Fruit fly (Drosophila melanogaster): ENCODE measurements around the gene Indy.

Indy gene

DNA sequence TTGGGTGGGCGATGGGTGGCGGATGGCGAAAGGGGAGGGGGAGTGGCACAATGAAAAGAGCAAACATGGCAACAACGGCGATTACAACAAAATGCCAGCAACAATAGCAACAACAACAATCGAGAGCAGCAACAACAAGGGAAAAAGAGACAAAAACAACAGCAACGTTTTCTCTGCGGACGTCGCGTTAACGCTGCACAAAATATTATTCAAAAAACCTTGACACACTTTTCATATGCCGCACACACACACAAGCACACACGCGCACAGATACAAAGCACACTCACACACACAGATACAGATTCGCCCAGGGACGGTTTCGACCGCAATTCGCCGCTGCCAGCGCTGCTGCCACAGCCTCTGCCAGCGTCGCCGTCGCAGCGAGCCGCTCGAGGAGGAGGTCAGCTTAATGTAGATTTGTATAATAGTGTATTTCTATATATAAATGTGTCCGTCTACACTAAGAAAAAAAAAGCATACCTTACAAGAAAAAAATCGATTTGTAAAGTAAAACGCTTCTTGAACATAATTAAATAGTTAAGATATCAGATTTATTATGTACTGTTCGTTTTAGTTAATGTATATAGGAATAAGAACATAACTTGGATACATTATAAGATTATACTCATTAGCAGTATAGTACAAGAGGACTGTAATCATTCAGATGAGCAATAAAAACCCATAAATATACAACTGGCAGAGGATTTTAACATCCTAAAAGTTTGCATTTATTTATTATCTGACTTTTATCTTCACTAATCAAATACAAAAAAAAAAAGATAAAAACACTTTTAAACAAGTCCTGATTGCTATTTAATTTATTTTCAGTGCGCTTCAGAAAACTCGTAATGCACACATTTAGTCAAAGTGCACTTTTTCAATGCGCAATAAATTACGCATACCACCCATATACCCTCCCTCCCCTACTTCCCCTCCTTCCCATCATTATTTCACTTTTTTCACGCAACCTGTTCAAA lies 64.1 kb downstream of the Indy start:
- TF ChIP-seq CG5204 (GFP tag; optimal IDR thresholded peaks at IDR 0.05) (peak; percentile 5), CG11617 (GFP tag; optimal IDR thresholded peaks at IDR 0.05) (peak; percentile 18), CG7101 (tag; optimal IDR thresholded peaks at IDR 0.05) (peak; percentile 8), cic (GFP tag; optimal IDR thresholded peaks at IDR 0.05) (no peak), CG7045 (GFP tag; optimal IDR thresholded peaks at IDR 0.05) (peak; percentile 5), tj (GFP tag; optimal IDR thresholded peaks at IDR 0.05) (peak; percentile 99), kay (GFP tag; ENCODE audit: borderline replicate concordance) (peak; percentile 26), ovo (GFP tag; optimal IDR thresholded peaks at IDR 0.05) (no peak)
